Worm (Caenorhabditis elegans): ENCODE results near the gene mars-1.

ce11 chrIV:11659794-11660312 is 24.6 kb upstream of the mars-1 start, which contains the start of gene ZK792.1:
- no peak for TF ChIP-seq nhr-77 (tag; optimal IDR thresholded peaks at IDR 0.05)
- TF ChIP-seq unc-62 (GFP tag; optimal IDR thresholded peaks at IDR 0.05) = no peak
- no peak for TF ChIP-seq elt-1 (tag; optimal IDR thresholded peaks at IDR 0.05)
- TF ChIP-seq blmp-1 (tag; optimal IDR thresholded peaks at IDR 0.05; ENCODE audit: insufficient read depth) = no peak
- TF ChIP-seq nhr-12 (tag; optimal IDR thresholded peaks at IDR 0.05) = no peak
- TF ChIP-seq ztf-11 (tag; optimal IDR thresholded peaks at IDR 0.05) = no peak
- TF ChIP-seq skn-1 (tag; optimal IDR thresholded peaks at IDR 0.05) = no peak
- TF ChIP-seq sma-3 (GFP tag; optimal IDR thresholded peaks at IDR 0.05) = no peak
- TF ChIP-seq dmd-4 (tag; optimal IDR thresholded peaks at IDR 0.05) = no peak
- no peak for TF ChIP-seq mdl-1 (tag; optimal IDR thresholded peaks at IDR 0.05)
- TF ChIP-seq gmeb-1 (tag; optimal IDR thresholded peaks at IDR 0.05) = no peak
- no peak for TF ChIP-seq egl-27 (tag; optimal IDR thresholded peaks at IDR 0.05)

Data from whole organism, L2 larva.